Worm (Caenorhabditis elegans) whole organism, young adult: ENCODE data around the gene Y45F10B.3.

Experiments used
- F57A8.1 ChIP-seq: fragments of 200-800 bp; sonication (Bioruptor generic); optimal IDR thresholded peaks from 2 replicates; lab custom pipeline; 2018; ENCODE audit warnings: mild to moderate bottlenecking, missing genetic modification characterization, moderate library complexity, missing compliant biosample characterization
- akir-1 ChIP-seq: fragments of 200-800 bp; sonication (Bioruptor generic); optimal IDR thresholded peaks from 2 replicates; lab custom pipeline; 2018; ENCODE audit warnings: mild to moderate bottlenecking, missing genetic modification characterization, moderate library complexity, missing compliant biosample characterization
- cebp-1 ChIP-seq, 2 experiments: fragments of 200-800 bp in 1 of 2; sonication (Bioruptor generic) in 1 of 2; sonication (generic microtip) in 1 of 2; IDR thresholded peaks in 1 of 2; optimal IDR thresholded peaks in 1 of 2; 2 replicates each; pipeline versions ENCODE4 v1.3.6 to Lab custom; 2017 to 2022; ENCODE audit warnings: missing compliant biosample characterization in 2 of 2, missing genetic modification characterization in 2 of 2, mild to moderate bottlenecking in 1 of 2, missing genetic modification reagents in 1 of 2, moderate library complexity in 1 of 2
- lin-54 ChIP-seq: fragments of 200-800 bp; sonication (Bioruptor generic); optimal IDR thresholded peaks from 2 replicates; lab custom pipeline; 2018; ENCODE audit warnings: mild to moderate bottlenecking, missing genetic modification characterization, missing compliant biosample characterization
- mcd-1 ChIP-seq: fragments of 200-800 bp; sonication (Bioruptor generic); IDR thresholded peaks from 2 replicates; pipeline ENCODE4 v1.3.6; 2022; ENCODE audit warnings: missing genetic modification reagents, missing genetic modification characterization, missing compliant biosample characterization
- nhr-80 ChIP-seq: sonication (generic microtip); optimal IDR thresholded peaks from 2 replicates; lab custom pipeline; 2016; ENCODE audit warnings: missing genetic modification characterization, missing compliant biosample characterization
- snpc-4 ChIP-seq, 5 experiments: fragments of 150-350 bp in 1 of 5; sonication (generic microtip) in 4 of 5; optimal IDR thresholded peaks; 2 replicates each; lab custom pipeline; 2014 to 2018; ENCODE audit warnings: missing genetic modification characterization in 5 of 5, missing biosample characterization in 3 of 5, antibody characterized with exemption in 2 of 5, mild to moderate bottlenecking in 2 of 5, missing compliant biosample characterization in 2 of 5, missing genotype in 2 of 5, moderate library complexity in 2 of 5, missing genetic modification reagents in 1 of 5
- tbp1 ChIP-seq: fragments of 200-800 bp; sonication (Bioruptor generic); optimal IDR thresholded peaks from 2 replicates; lab custom pipeline; 2018; ENCODE audit warnings: mild to moderate bottlenecking, missing genetic modification characterization, missing compliant biosample characterization

Gene Y45F10B.3

ce11 chrIV:13633165-13633564 lies 39.7 kb downstream of the Y45F10B.3 start, which contains the start of gene fbxa-98:
TSS of gene fbxa-98 (plus strand) at chrIV:13633407.
- TF ChIP-seq cebp-1 (GFP tag; IDR thresholded peaks at IDR 0.05; lab: Robert Waterston, UW), result peak; percentile 81; the same call in 1 of the 2 replicates
- no peak for TF ChIP-seq cebp-1 (tag; optimal IDR thresholded peaks at IDR 0.05; lab: Kevin White, UChicago)
- TF ChIP-seq tbp1, result no peak

ce11 chrIV:13636975-13637374 lies 43.5 kb downstream of the Y45F10B.3 start, which contains the start of gene C08F11.7:
TSS of gene C08F11.7 (plus strand) at chrIV:13637275.
- TF ChIP-seq snpc-4 (GFP tag; optimal IDR thresholded peaks at IDR 0.05; lab: Kevin White, UChicago), result no peak
- peak in 1 of 4 experiments; percentile 68 for TF ChIP-seq snpc-4 (tag; optimal IDR thresholded peaks at IDR 0.05; lab: Kevin White, UChicago)
- no peak for TF ChIP-seq mcd-1 (GFP tag; lab: Robert Waterston, UW)
- TF ChIP-seq, all 124 proteins: peak for 1

ce11 chrIV:13639027-13639426 lies 45.6 kb downstream of the Y45F10B.3 start, which contains the start of gene ugt-22:
TSS of gene ugt-22 (plus strand) at chrIV:13639260.
- TF ChIP-seq nhr-80 (tag; lab: Kevin White, UChicago) (peak; percentile 50), akir-1 (no peak), F57A8.1 (no peak), lin-54 (no peak), snpc-4 (GFP tag; optimal IDR thresholded peaks at IDR 0.05; lab: Kevin White, UChicago) (no peak), snpc-4 (tag; optimal IDR thresholded peaks at IDR 0.05; lab: Kevin White, UChicago) (no peak)
